Worm (Caenorhabditis elegans) whole organism, young adult: ENCODE results near the gene msra-1.

ENCODE experiments used
- B0261.1 ChIP-seq: sonication (generic microtip); optimal IDR thresholded peaks from 2 replicates; lab custom pipeline; 2016; ENCODE audit warnings: mild to moderate bottlenecking, missing genetic modification characterization, moderate library complexity, missing compliant biosample characterization
- D2030.7 ChIP-seq: fragments of 200-800 bp; sonication (Bioruptor generic); IDR thresholded peaks from 2 replicates; pipeline ENCODE4 v1.3.6; 2022; ENCODE audit warnings: missing genetic modification reagents, missing genetic modification characterization, missing compliant biosample characterization
- F22D6.2 ChIP-seq: sonication (generic microtip); optimal IDR thresholded peaks from 2 replicates; lab custom pipeline; 2016; ENCODE audit warnings: mild to moderate bottlenecking, missing genetic modification characterization, missing compliant biosample characterization
- F37B4.10 ChIP-seq: fragments of 200-800 bp; sonication (Bioruptor generic); IDR thresholded peaks from 2 replicates; pipeline ENCODE4 v1.3.6; 2022; ENCODE audit warnings: missing genetic modification characterization, missing compliant biosample characterization
- Y67H2A.10 ChIP-seq: fragments of 200-800 bp; sonication (Bioruptor generic); conservative IDR thresholded peaks from 2 replicates; pipeline ENCODE4 v1.3.6; 2022; ENCODE audit warnings: missing genetic modification reagents, missing genetic modification characterization, missing compliant biosample characterization
- Y79H2A.3 ChIP-seq: fragments of 200-800 bp; sonication (Bioruptor generic); conservative IDR thresholded peaks from 2 replicates; pipeline ENCODE4 v1.3.6; 2022; ENCODE audit warnings: missing genetic modification reagents, missing genetic modification characterization, missing compliant biosample characterization
- ama-1 ChIP-seq, 3 experiments: fragments of 150-350 bp in 1 of 3; sonication (generic microtip) in 2 of 3; optimal IDR thresholded peaks; 2 replicates each; lab custom pipeline; 2014 to 2018; ENCODE audit warnings: missing biosample characterization in 2 of 3, missing genetic modification characterization in 2 of 3, missing genetic modification reagents in 2 of 3
- athp-1 ChIP-seq: sonication (generic microtip); optimal IDR thresholded peaks from 2 replicates; lab custom pipeline; 2017; ENCODE audit warnings: mild to moderate bottlenecking, missing genetic modification characterization, missing compliant biosample characterization
- attf-6 ChIP-seq: fragments of 200-800 bp; sonication (Bioruptor generic); IDR thresholded peaks from 2 replicates; pipeline ENCODE4 v1.3.6; 2022; ENCODE audit warnings: missing genetic modification reagents, missing genetic modification characterization, missing compliant biosample characterization
- bed-1 ChIP-seq: fragments of 200-800 bp; sonication (Bioruptor generic); IDR thresholded peaks from 2 replicates; pipeline ENCODE4 v1.3.6; 2022; ENCODE audit warnings: missing genetic modification reagents, missing genetic modification characterization, missing compliant biosample characterization
- ccch-3 ChIP-seq: fragments of 200-800 bp; sonication (Bioruptor generic); optimal IDR thresholded peaks from 2 replicates; lab custom pipeline; 2018; ENCODE audit warnings: mild to moderate bottlenecking, missing genetic modification characterization, missing compliant biosample characterization
- cebp-1 ChIP-seq, 2 experiments: fragments of 200-800 bp in 1 of 2; sonication (Bioruptor generic) in 1 of 2; sonication (generic microtip) in 1 of 2; IDR thresholded peaks in 1 of 2; optimal IDR thresholded peaks in 1 of 2; 2 replicates each; pipeline versions ENCODE4 v1.3.6 to Lab custom; 2017 to 2022; ENCODE audit warnings: missing compliant biosample characterization in 2 of 2, missing genetic modification characterization in 2 of 2, mild to moderate bottlenecking in 1 of 2, missing genetic modification reagents in 1 of 2, moderate library complexity in 1 of 2
- ceh-100 ChIP-seq: fragments of 200-800 bp; sonication (Bioruptor generic); IDR thresholded peaks from 2 replicates; pipeline ENCODE4 v1.3.6; 2022; ENCODE audit warnings: missing genetic modification reagents, missing genetic modification characterization, missing compliant biosample characterization
- ceh-27 ChIP-seq: fragments of 200-800 bp; sonication (Bioruptor generic); optimal IDR thresholded peaks from 2 replicates; lab custom pipeline; 2018; ENCODE audit warnings: mild to moderate bottlenecking, missing genetic modification characterization, moderate library complexity, missing compliant biosample characterization
- ceh-79 ChIP-seq: sonication (generic microtip); optimal IDR thresholded peaks from 2 replicates; lab custom pipeline; 2017; ENCODE audit warnings: mild to moderate bottlenecking, missing genetic modification characterization, missing compliant biosample characterization
- dox-1 ChIP-seq: fragments of 200-800 bp; sonication (Bioruptor generic); IDR thresholded peaks from 2 replicates; pipeline ENCODE4 v1.3.6; 2022; ENCODE audit warnings: missing genetic modification reagents, missing genetic modification characterization, missing compliant biosample characterization
- dpl-1 ChIP-seq: fragments of 150-350 bp; optimal IDR thresholded peaks from 2 replicates; lab custom pipeline; 2014; ENCODE audit warnings: missing biosample characterization, missing genetic modification reagents, missing genetic modification characterization
- efl-1 ChIP-seq: fragments of 150-350 bp; optimal IDR thresholded peaks from 2 replicates; lab custom pipeline; 2014; ENCODE audit warnings: missing biosample characterization, missing genetic modification reagents, missing genetic modification characterization
- fkh-3 ChIP-seq: sonication (generic microtip); optimal IDR thresholded peaks from 2 replicates; lab custom pipeline; 2016; ENCODE audit warnings: mild to moderate bottlenecking, missing genetic modification characterization, missing compliant biosample characterization
- hlh-12 ChIP-seq: sonication (generic microtip); optimal IDR thresholded peaks from 2 replicates; lab custom pipeline; 2016; ENCODE audit warnings: missing genetic modification characterization, missing compliant biosample characterization
- hlh-26 ChIP-seq: fragments of 200-800 bp; sonication (Bioruptor generic); conservative IDR thresholded peaks from 2 replicates; pipeline ENCODE4 v1.3.6; 2022; ENCODE audit warnings: missing genetic modification reagents, missing genetic modification characterization, missing compliant biosample characterization
- hmg-1.2 ChIP-seq: fragments of 200-800 bp; sonication (Bioruptor generic); IDR thresholded peaks from 2 replicates; pipeline ENCODE4 v1.3.6; 2022; ENCODE audit warnings: missing genetic modification reagents, missing genetic modification characterization, missing compliant biosample characterization
- hrde-1 ChIP-seq: sonication (generic microtip); optimal IDR thresholded peaks from 2 replicates; lab custom pipeline; 2016; ENCODE audit warnings: missing genetic modification characterization, mild to moderate bottlenecking, missing compliant biosample characterization, moderate library complexity, missing genotype, missing genetic modification reagents, borderline replicate concordance
- hsf-1 ChIP-seq: fragments of 200-800 bp; sonication (Bioruptor generic); IDR thresholded peaks from 2 replicates; pipeline ENCODE4 v1.3.6; 2022; ENCODE audit warnings: missing genetic modification reagents, missing genetic modification characterization, missing compliant biosample characterization
- let-607 ChIP-seq, 2 experiments: fragments of 200-800 bp in 1 of 2; sonication (Bioruptor generic) in 1 of 2; sonication (generic microtip) in 1 of 2; optimal IDR thresholded peaks; 2 replicates each; lab custom pipeline; 2016 to 2018; ENCODE audit warnings: mild to moderate bottlenecking in 2 of 2, missing compliant biosample characterization in 2 of 2, missing genetic modification characterization in 2 of 2, moderate library complexity in 2 of 2, missing genotype in 1 of 2
- lin-35 ChIP-seq, 3 experiments: fragments of 150-350 bp in 2 of 3; sonication (generic microtip) in 1 of 3; optimal IDR thresholded peaks; 2 replicates each; lab custom pipeline; 2014 to 2018; ENCODE audit warnings: missing biosample characterization in 3 of 3, missing genetic modification characterization in 3 of 3, missing genetic modification reagents in 3 of 3
- lsl-1 ChIP-seq: fragments of 200-800 bp; sonication (Bioruptor generic); optimal IDR thresholded peaks from 2 replicates; lab custom pipeline; 2018; ENCODE audit warnings: mild to moderate bottlenecking, missing genetic modification characterization, moderate library complexity, missing compliant biosample characterization
- lsy-27 ChIP-seq: sonication (generic microtip); optimal IDR thresholded peaks from 2 replicates; lab custom pipeline; 2017; ENCODE audit warnings: missing genetic modification characterization, mild to moderate bottlenecking, missing compliant biosample characterization, antibody characterized with exemption, missing genotype, borderline replicate concordance; ENCODE audit not compliant: insufficient read depth
- madf-10 ChIP-seq: sonication (generic microtip); optimal IDR thresholded peaks from 2 replicates; lab custom pipeline; 2016; ENCODE audit warnings: mild to moderate bottlenecking, missing genetic modification characterization, missing compliant biosample characterization
- nfyb-1 ChIP-seq: fragments of 200-800 bp; sonication (Bioruptor generic); IDR thresholded peaks from 2 replicates; pipeline ENCODE4 v1.3.6; 2022; ENCODE audit warnings: missing genetic modification reagents, missing genetic modification characterization, missing compliant biosample characterization
- nhr-120 ChIP-seq: fragments of 200-800 bp; sonication (Bioruptor generic); IDR thresholded peaks from 2 replicates; pipeline ENCODE4 v1.3.6; 2022; ENCODE audit warnings: missing genetic modification characterization, missing compliant biosample characterization
- nhr-179 ChIP-seq: sonication (generic microtip); optimal IDR thresholded peaks from 2 replicates; lab custom pipeline; 2016; ENCODE audit warnings: mild to moderate bottlenecking, missing genetic modification characterization, missing compliant biosample characterization
- nhr-80 ChIP-seq: sonication (generic microtip); optimal IDR thresholded peaks from 2 replicates; lab custom pipeline; 2016; ENCODE audit warnings: missing genetic modification characterization, missing compliant biosample characterization
- rcor-1 ChIP-seq: fragments of 200-800 bp; sonication (Bioruptor generic); IDR thresholded peaks from 2 replicates; pipeline ENCODE4 v1.3.6; 2022; ENCODE audit warnings: missing genetic modification reagents, missing genetic modification characterization, missing compliant biosample characterization
- rec-8 ChIP-seq, 2 experiments: sonication (generic microtip); optimal IDR thresholded peaks; 2 replicates each; lab custom pipeline; 2016; ENCODE audit warnings: mild to moderate bottlenecking in 2 of 2, missing genetic modification characterization in 2 of 2, missing genetic modification reagents in 2 of 2, missing genotype in 2 of 2, missing biosample characterization in 1 of 2, missing compliant biosample characterization in 1 of 2, moderate library complexity in 1 of 2
- snpc-1.1 ChIP-seq: sonication (generic microtip); optimal IDR thresholded peaks from 2 replicates; lab custom pipeline; 2017; ENCODE audit warnings: missing genetic modification characterization, mild to moderate bottlenecking, missing compliant biosample characterization, antibody characterized with exemption, moderate library complexity, missing genotype, missing genetic modification reagents; ENCODE audit not compliant: insufficient read depth
- snpc-3.4 ChIP-seq: sonication (generic microtip); optimal IDR thresholded peaks from 2 replicates; lab custom pipeline; 2017; ENCODE audit warnings: missing genetic modification characterization, mild to moderate bottlenecking, missing compliant biosample characterization, antibody characterized with exemption, moderate library complexity, missing genotype, missing genetic modification reagents
- sptf-2 ChIP-seq: fragments of 200-800 bp; sonication (Bioruptor generic); optimal IDR thresholded peaks from 2 replicates; lab custom pipeline; 2018; ENCODE audit warnings: mild to moderate bottlenecking, missing genetic modification characterization, missing compliant biosample characterization
- tbp1 ChIP-seq: fragments of 200-800 bp; sonication (Bioruptor generic); optimal IDR thresholded peaks from 2 replicates; lab custom pipeline; 2018; ENCODE audit warnings: mild to moderate bottlenecking, missing genetic modification characterization, missing compliant biosample characterization
- tbx-9 ChIP-seq: sonication (generic microtip); optimal IDR thresholded peaks from 2 replicates; lab custom pipeline; 2016; ENCODE audit warnings: borderline replicate concordance, missing genetic modification characterization, inconsistent platforms, missing compliant biosample characterization
- unc-130 ChIP-seq: sonication (generic microtip); optimal IDR thresholded peaks from 2 replicates; lab custom pipeline; 2016; ENCODE audit warnings: missing genetic modification reagents, missing genetic modification characterization, missing compliant biosample characterization
- zim-3 ChIP-seq: sonication (generic microtip); optimal IDR thresholded peaks from 2 replicates; lab custom pipeline; 2017; ENCODE audit warnings: mild to moderate bottlenecking, missing genetic modification characterization, moderate library complexity, missing compliant biosample characterization
- ztf-22 ChIP-seq: fragments of 200-800 bp; sonication (Bioruptor generic); optimal IDR thresholded peaks from 2 replicates; lab custom pipeline; 2018; ENCODE audit warnings: mild to moderate bottlenecking, missing genetic modification characterization, moderate library complexity, missing compliant biosample characterization
- ztf-25 ChIP-seq: fragments of 200-800 bp; sonication (Bioruptor generic); IDR thresholded peaks from 2 replicates; pipeline ENCODE4 v1.3.6; 2022; ENCODE audit warnings: missing genetic modification reagents, missing genetic modification characterization, missing compliant biosample characterization
- ztf-3 ChIP-seq: fragments of 200-800 bp; sonication (Bioruptor generic); optimal IDR thresholded peaks from 2 replicates; lab custom pipeline; 2018; ENCODE audit warnings: mild to moderate bottlenecking, missing genetic modification characterization, missing compliant biosample characterization

The msra-1 gene

DNA sequence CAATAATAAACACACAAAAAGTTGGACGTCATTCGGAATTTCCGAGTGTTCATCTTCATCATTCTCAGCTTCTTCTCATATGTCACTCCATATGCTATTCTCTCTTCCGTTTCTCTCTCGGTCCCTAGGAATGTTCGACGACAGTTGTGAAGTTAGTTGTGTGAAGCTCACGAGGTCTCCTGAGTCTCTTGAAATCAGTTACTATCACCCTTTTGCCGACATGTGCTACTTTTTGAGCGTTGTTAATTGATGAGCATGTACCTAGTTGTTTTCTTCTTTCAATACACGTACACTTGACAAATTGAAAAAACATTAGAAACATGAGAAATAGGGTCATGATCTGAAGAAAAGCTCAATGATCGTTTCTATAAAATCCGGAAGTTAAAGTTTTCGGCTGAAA, 40.5 kb downstream of the msra-1 start:
- TF ChIP-seq lin-35 (GFP tag; optimal IDR thresholded peaks at IDR 0.05; lab: Kevin White, UChicago) (peak in 1 of 3 experiments; percentile 41), rcor-1 (GFP tag; lab: Robert Waterston, UW) (0 out of 2 replicates have a peak, but pooled peaks have one; percentile 18), ztf-22 (no peak), snpc-3.4 (tag; lab: Kevin White, UChicago) (no peak), hrde-1 (no peak), nfyb-1 (GFP tag; lab: Robert Waterston, UW) (peak; percentile 55; the same call in 1 of the 2 replicates)
- TF ChIP-seq, all 124 proteins: peak for 3

- no peak for TF ChIP-seq Y79H2A.3 (GFP tag; lab: Robert Waterston, UW)
- TF ChIP-seq tbx-9 (tag; lab: Kevin White, UChicago) = no peak
- TF ChIP-seq F22D6.2 (tag; lab: Kevin White, UChicago) = no peak
- no peak for TF ChIP-seq hsf-1 (GFP tag; lab: Robert Waterston, UW)
- TF ChIP-seq let-607 (tag; optimal IDR thresholded peaks at IDR 0.05; lab: Kevin White, UChicago) = no peak
- no peak for TF ChIP-seq dox-1 (GFP tag; lab: Robert Waterston, UW)
- no peak for TF ChIP-seq hmg-1.2
- TF ChIP-seq ceh-100 (GFP tag; lab: Robert Waterston, UW) = peak; percentile 46; the same call in 1 of the 2 replicates
- TF ChIP-seq ztf-3 (GFP tag; lab: Kevin White, UChicago) = no peak
- no peak for TF ChIP-seq tbp1 (GFP tag; lab: Kevin White, UChicago)
- TF ChIP-seq nfyb-1 (GFP tag; lab: Robert Waterston, UW) = peak; percentile 51; the same call in 1 of the 2 replicates
- TF ChIP-seq rec-8 (tag; optimal IDR thresholded peaks at IDR 0.05; lab: Kevin White, UChicago) = no peak
- TF ChIP-seq dpl-1 = no peak
- TF ChIP-seq sptf-2 (GFP tag; lab: Kevin White, UChicago) = no peak
- no peak for TF ChIP-seq unc-130 (GFP tag; lab: Kevin White, UChicago)
- TF ChIP-seq athp-1 (tag; lab: Kevin White, UChicago) = peak; percentile 62
- 0 out of 2 replicates have a peak, but pooled peaks have one; percentile 23 for TF ChIP-seq ztf-25 (GFP tag; lab: Robert Waterston, UW)
- TF ChIP-seq zim-3 (tag; lab: Kevin White, UChicago) = peak; percentile 86
- TF ChIP-seq ccch-3 (GFP tag; lab: Kevin White, UChicago) = no peak
- peak; percentile 73 for TF ChIP-seq fkh-3
- TF ChIP-seq cebp-1 (GFP tag; IDR thresholded peaks at IDR 0.05; lab: Robert Waterston, UW) = peak; percentile 48; the same call in 1 of the 2 replicates
- peak; percentile 73 for TF ChIP-seq cebp-1 (tag; optimal IDR thresholded peaks at IDR 0.05; lab: Kevin White, UChicago)
- no peak for TF ChIP-seq hlh-12 (tag; lab: Kevin White, UChicago)
- no peak for TF ChIP-seq nhr-120 (GFP tag; lab: Robert Waterston, UW)
- TF ChIP-seq Y67H2A.10 = no peak
- TF ChIP-seq B0261.1 (tag; lab: Kevin White, UChicago) = no peak
- no peak for TF ChIP-seq bed-1 (GFP tag; lab: Robert Waterston, UW)
- TF ChIP-seq nhr-179 (tag; lab: Kevin White, UChicago) = no peak
- no peak for TF ChIP-seq madf-10 (tag; lab: Kevin White, UChicago)
- no peak for TF ChIP-seq lsy-27 (tag; lab: Kevin White, UChicago)
- no peak for TF ChIP-seq F37B4.10 (GFP tag; lab: Robert Waterston, UW)
- no peak for TF ChIP-seq attf-6 (GFP tag; lab: Robert Waterston, UW)
- TF ChIP-seq efl-1 (GFP tag; lab: Kevin White, UChicago) = no peak
- TF ChIP-seq D2030.7 (GFP tag; lab: Robert Waterston, UW) = no peak
- TF ChIP-seq snpc-1.1 (tag; lab: Kevin White, UChicago) = no peak
- no peak for TF ChIP-seq ceh-79 (tag; lab: Kevin White, UChicago)
- no peak for TF ChIP-seq lsl-1 (GFP tag; lab: Kevin White, UChicago)
- no peak for TF ChIP-seq ceh-27 (GFP tag; lab: Kevin White, UChicago)
- no peak for TF ChIP-seq nhr-80 (tag; lab: Kevin White, UChicago)
- no peak for TF ChIP-seq hlh-26 (GFP tag; lab: Robert Waterston, UW)
- no peak for TF ChIP-seq ama-1 (optimal IDR thresholded peaks at IDR 0.05; lab: Kevin White, UChicago)
- TF ChIP-seq ama-1 (GFP tag; optimal IDR thresholded peaks at IDR 0.05; lab: Kevin White, UChicago) = peak in 1 of 2 experiments; percentile 25
Measured at ce11 chrII:7319471-7319870, 44.4 kb downstream of the msra-1 start.
